Worm (Caenorhabditis elegans) whole organism, L4/young adult: Measurements from ENCODE around the gene T15H9.4.

Source experiments
- W03F9.2 ChIP-seq: fragments of 150-350 bp; optimal IDR thresholded peaks from 2 replicates; lab custom pipeline; 2014; ENCODE audit warnings: missing biosample characterization, missing genetic modification characterization
- dao-5 ChIP-seq: sonication (generic microtip); optimal IDR thresholded peaks from 2 replicates; lab custom pipeline; 2016; ENCODE audit warnings: missing genotype, missing genetic modification characterization, moderate library complexity, missing compliant biosample characterization
- him-1 ChIP-seq: sonication (generic microtip); optimal IDR thresholded peaks from 2 replicates; lab custom pipeline; 2016; ENCODE audit warnings: missing genotype, missing genetic modification reagents, missing genetic modification characterization, missing compliant biosample characterization

DNA sequence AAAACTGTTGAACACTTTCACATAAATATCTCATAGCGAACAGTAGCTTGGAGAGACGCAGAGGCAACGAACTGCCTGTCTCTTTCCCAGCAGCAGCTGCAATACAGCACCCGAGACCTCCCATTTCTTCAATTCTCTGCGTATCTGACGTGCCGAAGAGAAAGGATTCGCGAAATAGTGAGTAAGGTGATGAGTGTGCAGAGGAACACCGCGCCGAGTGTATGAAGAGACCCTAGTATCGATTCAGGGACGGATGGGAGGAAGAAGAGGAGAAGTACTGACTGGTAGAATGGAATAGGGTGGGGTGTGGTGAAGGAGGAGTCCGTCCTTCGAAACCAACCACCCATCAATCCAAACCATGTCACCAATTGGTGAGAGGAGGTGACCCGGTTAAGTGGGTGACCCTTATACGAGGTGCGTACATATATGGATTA is 34.5 kb downstream of the T15H9.4 start:
- TF ChIP-seq W03F9.2 (tag; lab: Kevin White, UChicago): no peak
- TF ChIP-seq him-1 (tag; lab: Kevin White, UChicago): no peak
- no peak for TF ChIP-seq dao-5 (tag; lab: Kevin White, UChicago)
